Fruit fly (Drosophila melanogaster): ENCODE data around the gene Pex23.

The Pex23 gene

dm6 chr3L:20302081-20302630 is at the start of gene Pex23:
Gene Pex23 (minus strand): TSS chr3L:20302141.
- TF ChIP-seq CTCF (optimal IDR thresholded peaks at IDR 0.05), result peak in 1 of 2 experiments; percentile 38
- TF ChIP-seq CG8478 (optimal IDR thresholded peaks at IDR 0.05), result no peak

dm6 chr3L:20349333-20349924 is 47.5 kb upstream of the Pex23 start:
- TF ChIP-seq CTCF (optimal IDR thresholded peaks at IDR 0.05) (no peak), CG8478 (optimal IDR thresholded peaks at IDR 0.05) (no peak)

DNA sequence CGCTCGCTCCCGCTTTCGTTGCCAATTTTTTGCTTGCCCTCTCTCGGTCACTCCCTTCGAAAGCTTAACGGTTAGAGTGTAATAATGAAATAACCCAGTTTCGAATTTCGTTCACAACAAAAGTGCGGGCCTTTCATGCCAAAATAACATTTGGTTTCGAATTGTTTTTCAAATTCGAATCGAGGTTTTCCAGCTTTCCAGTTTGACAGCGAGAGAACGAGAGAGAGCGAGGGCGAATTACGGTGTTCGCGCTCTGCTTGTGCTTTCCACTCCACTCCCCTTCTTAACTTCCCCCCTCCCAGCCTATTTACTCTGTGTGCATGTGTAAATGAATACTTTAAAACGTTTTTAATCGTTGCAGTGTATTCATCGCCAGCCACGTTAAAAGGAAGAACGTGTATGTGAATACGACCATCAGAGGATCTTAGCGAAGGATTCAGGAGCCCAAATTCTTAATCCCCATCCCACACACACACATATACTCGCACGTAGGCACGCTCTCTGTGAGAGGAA is 46.7 kb upstream of the Pex23 start:
- TF ChIP-seq CG8478 (optimal IDR thresholded peaks at IDR 0.05), result no peak

dm6 chr3L:20347762-20348580 is 46.0 kb upstream of the Pex23 start, which contains the start of the genes Rbbp5 and eRF1:
Gene Rbbp5 (minus strand): TSS chr3L:20347942.
Gene eRF1 (plus strand): TSS chr3L:20348355.
- no peak for TF ChIP-seq CTCF (optimal IDR thresholded peaks at IDR 0.05)
- no peak for TF ChIP-seq CG8478 (optimal IDR thresholded peaks at IDR 0.05)

dm6 chr3L:20342334-20342733 is 40.4 kb upstream of the Pex23 start, which contains the start of gene Spn77Bc:
Gene Spn77Bc (plus strand): TSS chr3L:20342634.
- TF ChIP-seq CTCF (optimal IDR thresholded peaks at IDR 0.05), result no peak
- no peak for TF ChIP-seq CG8478 (optimal IDR thresholded peaks at IDR 0.05)

DNA sequence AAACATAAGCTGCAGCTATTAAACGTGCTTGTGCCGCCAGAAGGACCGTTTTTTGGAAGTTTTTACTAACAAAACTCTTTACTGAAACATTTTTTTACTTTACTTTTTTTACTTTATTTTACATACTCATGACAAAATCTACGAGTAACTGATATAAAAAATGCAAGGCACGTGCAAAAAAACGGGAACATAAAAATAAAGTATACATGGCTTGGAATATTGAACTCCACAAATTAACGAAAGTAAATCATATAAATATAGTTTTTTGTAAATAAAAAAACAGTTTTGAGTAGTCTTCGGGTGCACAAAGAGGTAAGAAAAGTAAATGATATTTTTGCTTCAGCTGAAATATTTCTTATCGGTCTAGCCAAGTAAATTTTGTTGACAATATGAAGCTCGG is 18.7 kb upstream of the Pex23 start, which contains the start of gene Spn77Bb:
Gene Spn77Bb, plus strand, starts transcription at position 301 of the 400 bp plus-strand sequence.
- TF ChIP-seq CG8478 (optimal IDR thresholded peaks at IDR 0.05), result no peak
- no peak for TF ChIP-seq CTCF (optimal IDR thresholded peaks at IDR 0.05)

DNA sequence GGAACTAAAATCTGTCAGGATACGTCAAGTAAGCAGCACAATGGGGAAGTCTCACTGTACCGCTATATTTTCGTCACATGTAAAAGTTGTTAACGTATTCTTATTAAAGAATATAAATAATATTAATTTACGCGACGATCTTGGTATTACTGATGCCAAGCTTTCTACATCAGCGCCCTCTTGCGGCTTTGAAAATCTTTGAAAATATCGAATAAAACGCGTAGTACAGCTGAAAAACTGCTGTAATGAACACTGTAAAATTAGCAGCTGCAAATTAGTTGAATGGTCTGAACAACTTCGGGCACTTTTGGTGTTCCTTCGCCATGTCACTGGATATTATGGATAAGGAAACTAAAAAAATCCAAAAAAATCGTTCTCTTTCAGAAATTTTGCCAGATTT is 18.1 kb upstream of the Pex23 start:
- TF ChIP-seq CG8478 (optimal IDR thresholded peaks at IDR 0.05) (no peak), CTCF (optimal IDR thresholded peaks at IDR 0.05) (peak; percentile 50 to 78)

- TF ChIP-seq CTCF (optimal IDR thresholded peaks at IDR 0.05) (no peak), CG8478 (optimal IDR thresholded peaks at IDR 0.05) (no peak)
Measured at dm6 chr3L:20317751-20318150, 15.8 kb upstream of the Pex23 start.

dm6 chr3L:20316956-20317589 is 15.1 kb upstream of the Pex23 start, which contains the start of gene Spn77Ba:
Gene Spn77Ba (plus strand): TSS chr3L:20317190.
- TF ChIP-seq CTCF (optimal IDR thresholded peaks at IDR 0.05), result no peak
- no peak for TF ChIP-seq CG8478 (optimal IDR thresholded peaks at IDR 0.05)

- TF ChIP-seq CTCF (optimal IDR thresholded peaks at IDR 0.05), result peak; percentile 54 to 59
- no peak for TF ChIP-seq CG8478 (optimal IDR thresholded peaks at IDR 0.05)
Measured at dm6 chr3L:20313469-20313868, 11.5 kb upstream of the Pex23 start, which contains the start of gene alphaSnap. Gene alphaSnap (plus strand): TSS chr3L:20313632.

dm6 chr3L:20309758-20310733 is 8.1 kb upstream of the Pex23 start:
- TF ChIP-seq CG8478 (optimal IDR thresholded peaks at IDR 0.05) (no peak), CTCF (optimal IDR thresholded peaks at IDR 0.05) (peak; percentile 38 to 43)

DNA sequence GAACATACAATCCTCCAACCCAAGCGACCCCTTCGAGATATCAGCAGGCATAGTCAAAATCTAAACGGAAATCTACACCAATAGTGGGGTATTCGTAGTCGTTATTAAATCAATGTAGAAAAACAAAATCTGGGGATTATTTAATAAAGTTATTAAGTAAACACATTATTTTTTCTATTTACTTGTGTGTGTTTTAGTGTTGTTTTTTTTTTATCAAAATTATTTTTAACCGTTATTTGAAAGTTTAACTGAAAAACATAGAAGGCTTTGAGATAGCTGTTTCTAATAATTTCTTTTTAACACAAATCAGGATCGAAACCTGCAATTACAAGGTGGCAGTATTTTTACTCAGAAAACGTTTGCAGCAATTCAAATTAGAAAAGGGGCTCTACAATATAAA is 7.4 kb upstream of the Pex23 start, which contains the start of gene polo:
Gene polo, plus strand, starts transcription at position 301 of the 400 bp plus-strand sequence.
- no peak for TF ChIP-seq CTCF (optimal IDR thresholded peaks at IDR 0.05)
- TF ChIP-seq CG8478 (optimal IDR thresholded peaks at IDR 0.05), result no peak

dm6 chr3L:20306142-20306541 is 4.2 kb upstream of the Pex23 start, which contains the start of gene CG32225:
Gene CG32225 (minus strand): TSS chr3L:20306283.
- no peak for TF ChIP-seq CG8478 (optimal IDR thresholded peaks at IDR 0.05)
- no peak for TF ChIP-seq CTCF (optimal IDR thresholded peaks at IDR 0.05)

DNA sequence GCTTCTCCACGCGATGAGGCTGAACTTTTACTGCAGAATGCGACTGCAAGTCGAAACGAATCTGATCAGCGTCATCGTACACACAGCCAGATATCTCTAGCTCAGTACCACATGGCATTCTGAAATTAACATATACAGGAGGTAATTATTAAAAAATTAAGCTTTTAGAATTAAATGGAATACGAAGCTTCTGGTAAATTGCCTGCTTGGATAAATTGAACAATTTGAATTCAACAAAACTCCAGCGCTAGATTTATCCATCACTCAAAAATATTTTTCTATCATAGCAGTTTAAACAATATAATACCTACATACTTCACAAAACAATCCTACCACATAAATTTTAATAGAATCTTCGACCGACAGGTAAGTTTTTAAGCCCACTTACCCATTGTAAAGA is 2.8 kb downstream of the Pex23 start, which contains the start of gene SCCRO4:
Gene SCCRO4, plus strand, starts transcription at position 301 of the 400 bp plus-strand sequence.
- TF ChIP-seq CG8478 (optimal IDR thresholded peaks at IDR 0.05) (no peak), CTCF (optimal IDR thresholded peaks at IDR 0.05) (no peak)

Measured in S2 (cell line).